Fruit fly (Drosophila melanogaster): ENCODE data around the gene CG6621.
A peak's percentile ranks its signal among the peaks of the same experiment; 100 is the strongest.

CG6621 gene

DNA sequence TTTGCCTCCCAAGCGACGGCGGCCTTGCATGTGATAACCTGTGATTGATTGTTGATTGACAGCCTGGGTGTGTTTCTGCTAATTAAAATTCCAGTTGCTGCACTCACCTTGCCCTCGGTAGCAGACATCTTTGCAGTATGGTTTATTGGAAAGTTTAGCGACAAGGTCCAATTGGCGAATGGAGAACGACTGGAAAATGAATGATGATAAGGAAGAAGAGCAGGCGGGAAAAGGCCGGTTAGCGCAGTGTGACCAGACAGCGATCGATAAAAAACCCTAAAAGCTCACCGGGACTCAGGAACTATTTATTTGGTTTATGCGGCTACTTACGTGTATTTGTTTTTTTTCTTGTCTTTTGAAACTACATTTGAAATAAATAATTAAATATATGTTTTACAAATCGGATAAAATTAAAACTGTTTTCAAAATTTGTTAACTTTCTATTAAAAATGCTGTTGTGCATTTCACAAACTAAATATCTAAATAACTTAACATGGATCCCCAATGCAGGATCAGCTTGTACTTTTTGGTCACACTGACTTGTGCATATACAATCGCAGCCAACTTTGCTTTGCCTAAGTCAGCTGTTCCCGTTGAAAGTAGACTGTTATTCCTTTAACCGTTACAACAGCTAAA, 21.1 kb downstream of the CG6621 start, which contains the start of gene Fdh:
TSS of gene Fdh (minus strand) at position 234 of the 636 bp plus-strand sequence.
- no peak for TF ChIP-seq Hmx (GFP tag; optimal IDR thresholded peaks at IDR 0.05)
- TF ChIP-seq Stat92E (GFP tag; optimal IDR thresholded peaks at IDR 0.05) = no peak
- no peak for TF ChIP-seq Lim3 (GFP tag; IDR thresholded peaks at IDR 0.05)
- TF ChIP-seq Scr (GFP tag; IDR thresholded peaks at IDR 0.05; ENCODE audit: partially characterized antibody) = no peak
- no peak for TF ChIP-seq CG32772 (GFP tag; IDR thresholded peaks at IDR 0.05)
- peak; percentile 57; the same call in 1 of the 2 replicates for TF ChIP-seq CG32532 (GFP tag; IDR thresholded peaks at IDR 0.05)
- TF ChIP-seq CG34376 (GFP tag; optimal IDR thresholded peaks at IDR 0.05) = peak; percentile 52
- TF ChIP-seq gem (tag; optimal IDR thresholded peaks at IDR 0.05) = peak; percentile 78
- TF ChIP-seq CG14050 (GFP tag; IDR thresholded peaks at IDR 0.05) = no peak
- peak; percentile 74 for TF ChIP-seq stwl (tag; optimal IDR thresholded peaks at IDR 0.05)
- TF ChIP-seq Med (GFP tag) = peak; percentile 91
- TF ChIP-seq Fer1 (GFP tag; optimal IDR thresholded peaks at IDR 0.05) = peak; percentile 51
- TF ChIP-seq CG17361 (GFP tag; IDR thresholded peaks at IDR 0.05) = peak; percentile 81
- no peak for TF ChIP-seq ttk (GFP tag; IDR thresholded peaks at IDR 0.05)
- TF ChIP-seq gfzf (GFP tag; optimal IDR thresholded peaks at IDR 0.05) = peak; percentile 69
- TF ChIP-seq CoRest (tag; optimal IDR thresholded peaks at IDR 0.05) = peak; percentile 84
- TF ChIP-seq Drgx (GFP tag; IDR thresholded peaks at IDR 0.05) = 0 out of 2 replicates have a peak, but pooled peaks have one; percentile 30
- TF ChIP-seq usp (GFP tag; optimal IDR thresholded peaks at IDR 0.05) = no peak
- TF ChIP-seq Nf-YB (GFP tag; optimal IDR thresholded peaks at IDR 0.05) = peak; percentile 50
- peak; percentile 49 for TF ChIP-seq CG15514 (GFP tag; optimal IDR thresholded peaks at IDR 0.05)
- peak; percentile 8 for TF ChIP-seq org-1 (GFP tag; optimal IDR thresholded peaks at IDR 0.05)
- TF ChIP-seq CG14014 (GFP tag; IDR thresholded peaks at IDR 0.05) = peak; percentile 37; the same call in 1 of the 2 replicates
- TF ChIP-seq Hand (GFP tag; optimal IDR thresholded peaks at IDR 0.05) = no peak
- TF ChIP-seq pita (GFP tag; optimal IDR thresholded peaks at IDR 0.05) = no peak
- peak; percentile 37 for TF ChIP-seq Dip3 (GFP tag; optimal IDR thresholded peaks at IDR 0.05)
- TF ChIP-seq CG17912 (GFP tag; optimal IDR thresholded peaks at IDR 0.05) = no peak
- TF ChIP-seq CG3726 (GFP tag; IDR thresholded peaks at IDR 0.05) = no peak
- peak; percentile 76 for TF ChIP-seq CG31441 (GFP tag; IDR thresholded peaks at IDR 0.05)
- peak; percentile 47 for TF ChIP-seq Ssrp (tag; optimal IDR thresholded peaks at IDR 0.05)
- TF ChIP-seq zen2 (GFP tag; IDR thresholded peaks at IDR 0.05; ENCODE audit: partially characterized antibody) = no peak
- TF ChIP-seq CG33213 (GFP tag; optimal IDR thresholded peaks at IDR 0.05) = peak; percentile 60
- peak; percentile 7 for TF ChIP-seq NC2β (GFP tag; optimal IDR thresholded peaks at IDR 0.05)
- TF ChIP-seq dpn (GFP tag; optimal IDR thresholded peaks at IDR 0.05) = peak in 1 of 2 experiments; percentile 53
- TF ChIP-seq slp2 (GFP tag; optimal IDR thresholded peaks at IDR 0.05) = peak; percentile 8
- peak; percentile 22 for TF ChIP-seq CG6765 (GFP tag; optimal IDR thresholded peaks at IDR 0.05)
- TF ChIP-seq schlank (tag; optimal IDR thresholded peaks at IDR 0.05) = peak; percentile 41
- no peak for TF ChIP-seq sim (GFP tag; IDR thresholded peaks at IDR 0.05)
- no peak for TF ChIP-seq CG7786 (GFP tag; optimal IDR thresholded peaks at IDR 0.05)
- peak; percentile 98 for TF ChIP-seq CG13123 (GFP tag; optimal IDR thresholded peaks at IDR 0.05)
- no peak for TF ChIP-seq tx (GFP tag; optimal IDR thresholded peaks at IDR 0.05)
- no peak for TF ChIP-seq MESR4 (GFP tag; optimal IDR thresholded peaks at IDR 0.05)
- TF ChIP-seq CG17385 (GFP tag; optimal IDR thresholded peaks at IDR 0.05) = peak; percentile 63
- no peak for TF ChIP-seq wor (GFP tag; IDR thresholded peaks at IDR 0.05)
- TF ChIP-seq CG8944 (GFP tag; optimal IDR thresholded peaks at IDR 0.05) = no peak
- peak; percentile 51 for TF ChIP-seq CG4328 (GFP tag; optimal IDR thresholded peaks at IDR 0.05)
- TF ChIP-seq CG18619 (GFP tag; optimal IDR thresholded peaks at IDR 0.05) = peak; percentile 60
- peak; percentile 32; the same call in 1 of the 2 replicates for TF ChIP-seq lmd (GFP tag; IDR thresholded peaks at IDR 0.05)
- no peak for TF ChIP-seq CG15479 (GFP tag; optimal IDR thresholded peaks at IDR 0.05)
- no peak for TF ChIP-seq Nf-YA (GFP tag; IDR thresholded peaks at IDR 0.05)
- TF ChIP-seq Antp (GFP tag; optimal IDR thresholded peaks at IDR 0.05) = no peak
